ENCODE assay signal across 4 fruit fly cellular contexts in genomic region chrX:21378344-21378882, dm6.
TF ChIP-seq lines count a peak whose summit lies in the region.

No protein-coding gene starts in this region.

- no peak for TF ChIP-seq CTCF in whole organism, embryonic (GFP tag; optimal IDR thresholded peaks at IDR 0.05; lab: Kevin White, UChicago)

TF ChIP-seq in whole organism, embryonic, 481 proteins besides CTCF, POLR2A, EP300 and RAD21:
- TF ChIP-seq Stat92E (GFP tag; optimal IDR thresholded peaks at IDR 0.05; lab: Kevin White, UChicago), result peak in 1 of 3 experiments; percentile 49
- no peak for TF ChIP-seq HmgD (GFP tag; optimal IDR thresholded peaks at IDR 0.05; lab: Kevin White, UChicago)
- peak; percentile 2 for TF ChIP-seq sens (GFP tag; lab: Kevin White, UChicago)
- TF ChIP-seq Pdp1 (GFP tag; optimal IDR thresholded peaks at IDR 0.05; lab: Kevin White, UChicago), result no peak
- no peak for TF ChIP-seq CG17186 (GFP tag; optimal IDR thresholded peaks at IDR 0.05; lab: Kevin White, UChicago)
TF ChIP-seq in whole organism, embryonic: peak in this region for 2.

TF ChIP-seq in whole organism, prepupa, 60 proteins besides CTCF, POLR2A, EP300 and RAD21:
- TF ChIP-seq Sox102F (GFP tag; optimal IDR thresholded peaks at IDR 0.05; lab: Kevin White, UChicago) (no peak), dsx (GFP tag; optimal IDR thresholded peaks at IDR 0.05; lab: Kevin White, UChicago; ENCODE audit: poor library complexity, severe bottlenecking) (peak; percentile 98), Gug (GFP tag; IDR thresholded peaks at IDR 0.05; lab: Robert Waterston, UW) (no peak), fd59A (GFP tag; optimal IDR thresholded peaks at IDR 0.05; lab: Kevin White, UChicago) (no peak), CG9139 (GFP tag; optimal IDR thresholded peaks at IDR 0.05; lab: Kevin White, UChicago) (no peak), lz (GFP tag; optimal IDR thresholded peaks at IDR 0.05; lab: Kevin White, UChicago) (no peak), dac (GFP tag; optimal IDR thresholded peaks at IDR 0.05; lab: Kevin White, UChicago) (no peak), svp (GFP tag; lab: Kevin White, UChicago) (no peak), Eip78C (GFP tag; lab: Kevin White, UChicago) (peak; percentile 19), CG6854 (GFP tag; optimal IDR thresholded peaks at IDR 0.05; lab: Kevin White, UChicago) (peak; percentile 32), CG31627 (GFP tag; optimal IDR thresholded peaks at IDR 0.05; lab: Kevin White, UChicago) (no peak), CG3919 (GFP tag; optimal IDR thresholded peaks at IDR 0.05; lab: Kevin White, UChicago) (no peak), CG11294 (GFP tag; IDR thresholded peaks at IDR 0.05; lab: Robert Waterston, UW) (no peak), CG34406 (GFP tag; optimal IDR thresholded peaks at IDR 0.05; lab: Kevin White, UChicago) (no peak), OdsH (GFP tag; optimal IDR thresholded peaks at IDR 0.05; lab: Kevin White, UChicago) (no peak), Ets96B (tag; optimal IDR thresholded peaks at IDR 0.05; lab: Kevin White, UChicago) (no peak), CG10669 (GFP tag; optimal IDR thresholded peaks at IDR 0.05; lab: Kevin White, UChicago) (no peak), pdm3 (GFP tag; optimal IDR thresholded peaks at IDR 0.05; lab: Kevin White, UChicago) (no peak), CG6276 (GFP tag; optimal IDR thresholded peaks at IDR 0.05; lab: Kevin White, UChicago) (no peak), salr (GFP tag; optimal IDR thresholded peaks at IDR 0.05; lab: Kevin White, UChicago) (no peak), CG8632 (GFP tag; optimal IDR thresholded peaks at IDR 0.05; lab: Kevin White, UChicago) (no peak), achi (GFP tag; optimal IDR thresholded peaks at IDR 0.05; lab: Kevin White, UChicago) (no peak), Blimp-1 (GFP tag; optimal IDR thresholded peaks at IDR 0.05; lab: Kevin White, UChicago) (no peak), topi (GFP tag; optimal IDR thresholded peaks at IDR 0.05; lab: Kevin White, UChicago) (no peak), CG8319 (GFP tag; optimal IDR thresholded peaks at IDR 0.05; lab: Kevin White, UChicago) (no peak), eg (GFP tag; IDR thresholded peaks at IDR 0.05; lab: Robert Waterston, UW) (no peak), Hr39 (GFP tag; optimal IDR thresholded peaks at IDR 0.05; lab: Kevin White, UChicago) (no peak), CG6808 (GFP tag; optimal IDR thresholded peaks at IDR 0.05; lab: Kevin White, UChicago) (no peak), Met (GFP tag; optimal IDR thresholded peaks at IDR 0.05; lab: Kevin White, UChicago) (peak; percentile 60)

TF ChIP-seq in whole organism, pupa, 21 proteins besides CTCF, POLR2A, EP300 and RAD21:
- TF ChIP-seq EcR (GFP tag; optimal IDR thresholded peaks at IDR 0.05; lab: Kevin White, UChicago) (peak; percentile 87), gl (tag; optimal IDR thresholded peaks at IDR 0.05; lab: Kevin White, UChicago) (no peak)

TF ChIP-seq in whole organism, wandering third instar larva, 38 proteins besides CTCF, POLR2A, EP300 and RAD21:
- TF ChIP-seq Mio (GFP tag; optimal IDR thresholded peaks at IDR 0.05; lab: Kevin White, UChicago) (no peak), HLH106 (tag; optimal IDR thresholded peaks at IDR 0.05; lab: Kevin White, UChicago) (no peak), Abd-B (GFP tag; optimal IDR thresholded peaks at IDR 0.05; lab: Kevin White, UChicago) (no peak), foxo (GFP tag; optimal IDR thresholded peaks at IDR 0.05; lab: Kevin White, UChicago) (no peak), ey (GFP tag; optimal IDR thresholded peaks at IDR 0.05; lab: Kevin White, UChicago) (no peak), Hr83 (GFP tag; optimal IDR thresholded peaks at IDR 0.05; lab: Kevin White, UChicago; ENCODE audit: poor library complexity, severe bottlenecking) (no peak), Rel (GFP tag; optimal IDR thresholded peaks at IDR 0.05; lab: Kevin White, UChicago) (no peak), Rel (tag; optimal IDR thresholded peaks at IDR 0.05; lab: Kevin White, UChicago) (peak; percentile 83)

Comparison
In these comparisons a context has a peak if more than half of its experiments do, and no peak if none do; other contexts are left out.
1. Of the 7 proteins assayed by ChIP-seq in both whole organism, embryonic and whole organism, prepupa: peak only in whole organism, embryonic: none; only in whole organism, prepupa: CG6854; in both: none; in neither: 6.